Fruit fly (Drosophila melanogaster): ENCODE data around the gene Fdx1.

Fdx1 gene

DNA sequence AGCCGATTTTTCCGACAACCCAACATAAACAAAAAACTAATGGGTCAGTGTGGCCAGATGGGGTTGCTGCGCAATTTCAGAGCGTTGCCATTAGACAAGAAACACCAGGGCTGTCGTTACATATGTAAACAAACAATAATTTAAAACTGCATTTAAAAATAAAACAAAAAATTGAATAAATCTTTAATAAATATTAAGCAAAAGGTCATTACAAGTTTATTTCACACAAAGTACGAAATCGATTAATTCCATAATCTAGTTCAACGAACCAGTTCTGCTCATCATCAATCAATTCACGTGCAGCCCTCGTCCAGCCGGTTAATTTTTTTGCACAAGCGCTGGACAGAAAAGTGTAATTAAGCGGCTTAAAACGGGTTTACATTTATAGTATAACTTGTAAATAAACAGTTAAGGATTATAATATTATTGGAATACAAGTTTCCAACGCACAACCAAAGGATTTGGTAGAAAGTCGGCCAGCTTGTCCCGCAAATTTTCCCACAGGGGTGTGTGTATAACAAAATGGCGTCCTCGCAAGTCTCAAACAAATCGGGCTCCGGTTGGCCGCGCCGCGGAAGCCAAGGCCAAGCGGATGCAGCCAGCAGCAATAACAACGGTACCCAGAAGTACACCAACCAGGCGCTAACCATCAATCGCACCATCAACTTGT, 39.9 kb upstream of the Fdx1 start, which contains the start of the genes CG4022 and Cpsf5 (continued):
- TF ChIP-seq CG11762 (GFP tag; optimal IDR thresholded peaks at IDR 0.05; ENCODE audit: insufficient read depth): peak; percentile 45
- peak; percentile 77 for TF ChIP-seq achi (GFP tag; optimal IDR thresholded peaks at IDR 0.05)
- no peak for TF ChIP-seq fd85E (GFP tag; optimal IDR thresholded peaks at IDR 0.05)
- peak; percentile 82 for TF ChIP-seq CG32006 (GFP tag; optimal IDR thresholded peaks at IDR 0.05)
- peak; percentile 41 for TF ChIP-seq dsx (GFP tag; optimal IDR thresholded peaks at IDR 0.05; ENCODE audit: poor library complexity, severe bottlenecking)
- no peak for TF ChIP-seq CG16779 (tag; optimal IDR thresholded peaks at IDR 0.05)
- TF ChIP-seq Eip93F (GFP tag; optimal IDR thresholded peaks at IDR 0.05): peak; percentile 69
- TF ChIP-seq CG8632 (GFP tag; optimal IDR thresholded peaks at IDR 0.05): peak; percentile 29
- peak; percentile 62 for TF ChIP-seq Hr39 (GFP tag; optimal IDR thresholded peaks at IDR 0.05)
- TF ChIP-seq CG10669 (GFP tag; optimal IDR thresholded peaks at IDR 0.05): no peak
- peak; percentile 79 for TF ChIP-seq OdsH (GFP tag; optimal IDR thresholded peaks at IDR 0.05)
- TF ChIP-seq Met (GFP tag; optimal IDR thresholded peaks at IDR 0.05): peak; percentile 74
- peak; percentile 76 for TF ChIP-seq lz (GFP tag; optimal IDR thresholded peaks at IDR 0.05)
- peak; percentile 67 for TF ChIP-seq CG3919 (GFP tag; optimal IDR thresholded peaks at IDR 0.05)
- peak; percentile 70 for TF ChIP-seq Sox14 (GFP tag; optimal IDR thresholded peaks at IDR 0.05)
- peak; percentile 62 for TF ChIP-seq cyc (GFP tag; optimal IDR thresholded peaks at IDR 0.05)
- peak; percentile 49 for TF ChIP-seq Lpt (GFP tag; optimal IDR thresholded peaks at IDR 0.05)
- no peak for TF ChIP-seq CG6276 (GFP tag; optimal IDR thresholded peaks at IDR 0.05)
- peak; percentile 99 for TF ChIP-seq fkh (GFP tag; optimal IDR thresholded peaks at IDR 0.05)
- TF ChIP-seq Sox15 (GFP tag; optimal IDR thresholded peaks at IDR 0.05): peak; percentile 46
- TF ChIP-seq fd59A (GFP tag; optimal IDR thresholded peaks at IDR 0.05): no peak
- no peak; the same call in 1 of the 2 replicates for TF ChIP-seq Gug (GFP tag; IDR thresholded peaks at IDR 0.05)

DNA sequence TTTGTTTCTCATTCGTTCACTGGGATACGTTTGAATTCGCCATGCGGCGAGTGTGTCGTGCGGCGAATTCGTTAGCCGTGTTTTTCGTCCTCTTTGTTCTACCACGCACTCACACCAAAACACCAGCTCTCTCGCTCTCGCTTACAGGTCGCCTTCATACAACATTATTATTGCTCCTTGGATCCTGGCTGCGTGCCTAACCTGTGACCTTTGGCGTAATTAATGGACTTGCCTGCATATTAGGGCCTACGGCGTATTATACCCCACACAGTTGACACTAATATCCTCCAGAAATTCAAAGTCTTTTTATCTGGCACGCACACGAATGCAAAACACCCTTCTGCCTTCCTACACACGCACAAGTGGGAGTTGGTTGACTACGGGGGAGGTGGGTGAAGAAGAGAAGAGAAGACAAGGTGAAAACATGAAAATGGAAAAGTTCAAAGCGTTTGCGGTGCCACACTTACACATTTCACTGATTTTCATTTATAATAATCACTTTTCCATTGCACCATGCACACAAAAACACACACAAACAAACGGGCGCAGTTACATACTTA, 39.1 kb upstream of the Fdx1 start:
- no peak for TF ChIP-seq CG3032 (tag; optimal IDR thresholded peaks at IDR 0.05)
- no peak for TF ChIP-seq Ets96B (tag; optimal IDR thresholded peaks at IDR 0.05)
- TF ChIP-seq Gug (GFP tag; IDR thresholded peaks at IDR 0.05): no peak
- TF ChIP-seq CG8632 (GFP tag; optimal IDR thresholded peaks at IDR 0.05): no peak
- no peak for TF ChIP-seq salr (GFP tag; optimal IDR thresholded peaks at IDR 0.05)
- no peak for TF ChIP-seq Blimp-1 (GFP tag; optimal IDR thresholded peaks at IDR 0.05)
- TF ChIP-seq fd85E (GFP tag; optimal IDR thresholded peaks at IDR 0.05): no peak
- no peak for TF ChIP-seq Eip75B (GFP tag; optimal IDR thresholded peaks at IDR 0.05)
- peak; percentile 52 for TF ChIP-seq CG1621 (tag; optimal IDR thresholded peaks at IDR 0.05)
- no peak for TF ChIP-seq Smox (GFP tag; optimal IDR thresholded peaks at IDR 0.05)
- TF ChIP-seq OdsH (GFP tag; optimal IDR thresholded peaks at IDR 0.05): no peak
- no peak for TF ChIP-seq CG10669 (GFP tag; optimal IDR thresholded peaks at IDR 0.05)
- TF ChIP-seq Sox14 (GFP tag; optimal IDR thresholded peaks at IDR 0.05): peak; percentile 80
- TF ChIP-seq topi (GFP tag; optimal IDR thresholded peaks at IDR 0.05): no peak
- no peak for TF ChIP-seq svp (GFP tag)
- TF ChIP-seq Ets21C (GFP tag; optimal IDR thresholded peaks at IDR 0.05): no peak
- no peak for TF ChIP-seq CG10631 (GFP tag; optimal IDR thresholded peaks at IDR 0.05)
- no peak for TF ChIP-seq CG16779 (tag; optimal IDR thresholded peaks at IDR 0.05)
- TF ChIP-seq achi (GFP tag; optimal IDR thresholded peaks at IDR 0.05): no peak
- TF ChIP-seq CG6792 (GFP tag; optimal IDR thresholded peaks at IDR 0.05): no peak
- no peak for TF ChIP-seq CG9139 (GFP tag; optimal IDR thresholded peaks at IDR 0.05)
- TF ChIP-seq CG7368 (GFP tag; optimal IDR thresholded peaks at IDR 0.05): no peak
- no peak for TF ChIP-seq CG6808 (GFP tag; optimal IDR thresholded peaks at IDR 0.05)
- peak; percentile 23 to 41 for TF ChIP-seq ss (GFP tag; optimal IDR thresholded peaks at IDR 0.05)

Data from whole organism, prepupa.